Worm (Caenorhabditis elegans) whole organism, dauer: ENCODE measurements around the gene C54E4.12.

Experiments used
- unc-62 ChIP-seq: sonication (generic microtip); optimal IDR thresholded peaks from 2 replicates; lab custom pipeline; 2017; ENCODE audit warnings: missing biosample characterization, missing genetic modification reagents, missing genetic modification characterization

The C54E4.12 gene

ce11 chrIV:2122488-2122887, 18.0 kb downstream of the C54E4.12 start, which contains the start of gene glb-7:
Gene glb-7, plus strand, starts transcription at chrIV:2122788.
- TF ChIP-seq unc-62 (GFP tag; lab: Kevin White, UChicago) = no peak

- no peak for TF ChIP-seq unc-62 (GFP tag; lab: Kevin White, UChicago)
Observed at ce11 chrIV:2117268-2117667, 23.2 kb downstream of the C54E4.12 start.

- TF ChIP-seq unc-62 (GFP tag; lab: Kevin White, UChicago) = no peak
Observed at ce11 chrIV:2114337-2114736, 26.1 kb downstream of the C54E4.12 start, which contains the start of gene xbx-4. Gene xbx-4, plus strand, starts transcription at chrIV:2114637.

- TF ChIP-seq unc-62 (GFP tag; lab: Kevin White, UChicago) = no peak
Observed at ce11 chrIV:2113362-2114056, 26.9 kb downstream of the C54E4.12 start, which contains the start of gene C23H5.8. Gene C23H5.8, minus strand, starts transcription at chrIV:2113412.

ce11 chrIV:2111300-2111874, 29.1 kb downstream of the C54E4.12 start, which contains the start of gene che-6:
Gene che-6, minus strand, starts transcription at chrIV:2111408.
- no peak for TF ChIP-seq unc-62 (GFP tag; lab: Kevin White, UChicago)

ce11 chrIV:2106708-2107107, 33.7 kb downstream of the C54E4.12 start:
- no peak for TF ChIP-seq unc-62 (GFP tag; lab: Kevin White, UChicago)

ce11 chrIV:2102793-2103192, 37.6 kb downstream of the C54E4.12 start, which contains the start of gene C23H5.15:
Gene C23H5.15, minus strand, starts transcription at chrIV:2102893.
- TF ChIP-seq unc-62 (GFP tag; lab: Kevin White, UChicago) = no peak

ce11 chrIV:2099771-2100170, 40.7 kb downstream of the C54E4.12 start, which contains the start of gene C23H5.11:
Gene C23H5.11, minus strand, starts transcription at chrIV:2099871.
- no peak for TF ChIP-seq unc-62 (GFP tag; lab: Kevin White, UChicago)
